Fruit fly (Drosophila melanogaster): ENCODE results near the gene CG18213.

CG18213 gene

DNA sequence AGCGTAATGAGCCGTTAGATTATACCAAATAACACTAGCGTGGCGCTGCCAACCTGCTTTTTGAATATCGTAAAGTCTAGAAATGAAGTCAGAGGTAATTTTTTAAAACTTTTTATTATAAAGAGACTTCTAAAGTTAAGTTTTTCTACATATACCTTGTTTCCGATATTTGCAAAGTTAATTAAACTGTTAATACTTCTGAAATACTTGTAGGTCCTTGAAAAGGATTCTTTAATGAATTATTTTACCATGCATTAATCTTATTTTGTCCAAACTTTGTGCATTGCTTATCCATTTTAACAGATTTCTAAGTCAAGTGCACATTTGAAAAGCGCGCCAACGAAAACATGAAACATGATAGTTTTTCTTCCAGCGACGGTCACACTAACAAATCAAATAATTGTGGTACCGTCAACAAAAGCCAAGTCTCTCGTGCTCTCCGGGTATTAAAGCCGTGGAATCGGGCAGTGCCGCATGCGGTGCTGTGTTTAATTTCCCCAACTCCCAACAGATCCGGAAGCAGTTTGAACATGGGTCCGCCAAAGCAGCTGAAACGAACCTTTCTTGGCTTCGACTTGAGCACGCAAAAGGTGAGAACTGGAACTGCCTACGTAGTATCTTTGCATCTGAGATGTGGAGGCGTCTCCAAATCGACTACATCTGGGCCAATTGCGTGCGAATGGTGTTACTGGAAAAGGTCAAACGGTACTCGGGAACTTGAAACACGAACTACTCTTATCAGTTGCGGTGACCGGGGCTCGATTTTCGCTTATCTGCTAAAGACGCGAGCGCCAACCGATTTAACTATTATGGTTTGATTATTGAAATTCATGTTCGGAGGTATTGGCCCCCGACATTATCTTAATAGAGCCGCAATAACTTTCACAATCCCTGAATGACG lies 43.7 kb downstream of the CG18213 start, which contains the start of the genes EMC2A and CG3534:
EMC2A (minus strand) TSS at position 13 of the 901 bp plus-strand sequence.
CG3534 (plus strand) TSS at position 388 of the 901 bp plus-strand sequence.
- TF ChIP-seq dac (GFP tag; optimal IDR thresholded peaks at IDR 0.05) (no peak), svp (GFP tag) (peak; percentile 67), CG15336 (GFP tag; IDR thresholded peaks at IDR 0.05) (no peak), Eip75B (GFP tag; optimal IDR thresholded peaks at IDR 0.05) (peak; percentile 44), pdm3 (GFP tag; optimal IDR thresholded peaks at IDR 0.05) (no peak), Eip78C (GFP tag) (no peak), cyc (GFP tag; optimal IDR thresholded peaks at IDR 0.05) (no peak), Ets96B (tag; optimal IDR thresholded peaks at IDR 0.05) (no peak), Met (GFP tag; optimal IDR thresholded peaks at IDR 0.05) (no peak), CG8119 (GFP tag; IDR thresholded peaks at IDR 0.05) (no peak), dsx (GFP tag; optimal IDR thresholded peaks at IDR 0.05; ENCODE audit: poor library complexity, severe bottlenecking) (peak; percentile 8), Eip93F (GFP tag; optimal IDR thresholded peaks at IDR 0.05) (no peak), fkh (GFP tag; optimal IDR thresholded peaks at IDR 0.05) (peak; percentile 73), Sox102F (GFP tag; optimal IDR thresholded peaks at IDR 0.05) (no peak), net (GFP tag; optimal IDR thresholded peaks at IDR 0.05) (no peak), Ets21C (GFP tag; optimal IDR thresholded peaks at IDR 0.05) (no peak), CG8632 (GFP tag; optimal IDR thresholded peaks at IDR 0.05) (no peak), lz (GFP tag; optimal IDR thresholded peaks at IDR 0.05) (peak; percentile 41), acj6 (GFP tag; optimal IDR thresholded peaks at IDR 0.05) (no peak), spab (GFP tag; optimal IDR thresholded peaks at IDR 0.05) (no peak), CG3032 (tag; optimal IDR thresholded peaks at IDR 0.05) (peak; percentile 54), CG6854 (GFP tag; optimal IDR thresholded peaks at IDR 0.05) (no peak), ss (GFP tag; optimal IDR thresholded peaks at IDR 0.05) (no peak), CG6808 (GFP tag; optimal IDR thresholded peaks at IDR 0.05) (no peak), CG1621 (tag; optimal IDR thresholded peaks at IDR 0.05) (no peak), Smox (GFP tag; optimal IDR thresholded peaks at IDR 0.05) (no peak), CG9139 (GFP tag; optimal IDR thresholded peaks at IDR 0.05) (no peak), fd85E (GFP tag; optimal IDR thresholded peaks at IDR 0.05) (no peak), OdsH (GFP tag; optimal IDR thresholded peaks at IDR 0.05) (no peak), CG8319 (GFP tag; optimal IDR thresholded peaks at IDR 0.05) (no peak), eg (GFP tag; IDR thresholded peaks at IDR 0.05) (no peak; the same call in 2 of the 3 replicates), CG16779 (tag; optimal IDR thresholded peaks at IDR 0.05) (no peak), Sox15 (GFP tag; optimal IDR thresholded peaks at IDR 0.05) (no peak), CG3919 (GFP tag; optimal IDR thresholded peaks at IDR 0.05) (no peak), CG6792 (GFP tag; optimal IDR thresholded peaks at IDR 0.05) (no peak), salr (GFP tag; optimal IDR thresholded peaks at IDR 0.05) (no peak), CG31627 (GFP tag; optimal IDR thresholded peaks at IDR 0.05) (no peak), topi (GFP tag; optimal IDR thresholded peaks at IDR 0.05) (no peak), CG10631 (GFP tag; optimal IDR thresholded peaks at IDR 0.05) (peak; percentile 25), CG6163 (GFP tag; IDR thresholded peaks at IDR 0.05) (no peak), achi (GFP tag; optimal IDR thresholded peaks at IDR 0.05) (no peak), CG11762 (GFP tag; optimal IDR thresholded peaks at IDR 0.05; ENCODE audit: insufficient read depth) (no peak), Gug (GFP tag; IDR thresholded peaks at IDR 0.05) (no peak), CG11294 (GFP tag; IDR thresholded peaks at IDR 0.05) (no peak), Blimp-1 (GFP tag; optimal IDR thresholded peaks at IDR 0.05) (no peak), Lpt (GFP tag; optimal IDR thresholded peaks at IDR 0.05) (no peak), Hr4 (GFP tag; optimal IDR thresholded peaks at IDR 0.05) (no peak), Sox14 (GFP tag; optimal IDR thresholded peaks at IDR 0.05) (no peak), CG32006 (GFP tag; optimal IDR thresholded peaks at IDR 0.05) (no peak)
